Worm (Caenorhabditis elegans) whole organism, young adult: ENCODE results near the gene sri-57.

Experiments used
- F57C9.4 ChIP-seq: sonication (generic microtip); optimal IDR thresholded peaks from 2 replicates; lab custom pipeline; 2017; ENCODE audit warnings: mild to moderate bottlenecking, missing genetic modification characterization, missing compliant biosample characterization
- K11D2.4 ChIP-seq: fragments of 200-800 bp; sonication (Bioruptor generic); IDR thresholded peaks from 2 replicates; pipeline ENCODE4 v1.3.6; 2022; ENCODE audit warnings: missing genetic modification reagents, missing genetic modification characterization, missing compliant biosample characterization
- Y79H2A.3 ChIP-seq: fragments of 200-800 bp; sonication (Bioruptor generic); conservative IDR thresholded peaks from 2 replicates; pipeline ENCODE4 v1.3.6; 2022; ENCODE audit warnings: missing genetic modification reagents, missing genetic modification characterization, missing compliant biosample characterization
- ama-1 ChIP-seq, 3 experiments: fragments of 150-350 bp in 1 of 3; sonication (generic microtip) in 2 of 3; optimal IDR thresholded peaks; 2 replicates each; lab custom pipeline; 2014 to 2018; ENCODE audit warnings: missing biosample characterization in 2 of 3, missing genetic modification characterization in 2 of 3, missing genetic modification reagents in 2 of 3
- ceh-100 ChIP-seq: fragments of 200-800 bp; sonication (Bioruptor generic); IDR thresholded peaks from 2 replicates; pipeline ENCODE4 v1.3.6; 2022; ENCODE audit warnings: missing genetic modification reagents, missing genetic modification characterization, missing compliant biosample characterization
- die-1 ChIP-seq: sonication (generic microtip); optimal IDR thresholded peaks from 2 replicates; lab custom pipeline; 2016; ENCODE audit warnings: missing genotype, mild to moderate bottlenecking, missing genetic modification characterization, missing compliant biosample characterization
- dpl-1 ChIP-seq: fragments of 150-350 bp; optimal IDR thresholded peaks from 2 replicates; lab custom pipeline; 2014; ENCODE audit warnings: missing biosample characterization, missing genetic modification reagents, missing genetic modification characterization
- ets-4 ChIP-seq: fragments of 200-800 bp; sonication (Bioruptor generic); optimal IDR thresholded peaks from 2 replicates; lab custom pipeline; 2018; ENCODE audit warnings: mild to moderate bottlenecking, missing genetic modification characterization, missing compliant biosample characterization
- fkh-3 ChIP-seq: sonication (generic microtip); optimal IDR thresholded peaks from 2 replicates; lab custom pipeline; 2016; ENCODE audit warnings: mild to moderate bottlenecking, missing genetic modification characterization, missing compliant biosample characterization
- lag-1 ChIP-seq: fragments of 200-800 bp; sonication (Bioruptor generic); IDR thresholded peaks from 2 replicates; pipeline ENCODE4 v1.3.6; 2022; ENCODE audit warnings: missing genetic modification reagents, missing genetic modification characterization, missing compliant biosample characterization
- nhr-27 ChIP-seq: fragments of 200-800 bp; sonication (Bioruptor generic); optimal IDR thresholded peaks from 2 replicates; lab custom pipeline; 2018; ENCODE audit warnings: mild to moderate bottlenecking, missing genetic modification characterization, moderate library complexity, missing compliant biosample characterization
- pha-4 ChIP-seq: fragments of 150-350 bp; sonication (generic microtip); optimal IDR thresholded peaks from 2 replicates; lab custom pipeline; 2014; ENCODE audit warnings: missing biosample characterization, missing genetic modification reagents, missing genetic modification characterization
- snpc-4 ChIP-seq, 5 experiments: fragments of 150-350 bp in 1 of 5; sonication (generic microtip) in 4 of 5; optimal IDR thresholded peaks; 2 replicates each; lab custom pipeline; 2014 to 2018; ENCODE audit warnings: missing genetic modification characterization in 5 of 5, missing biosample characterization in 3 of 5, antibody characterized with exemption in 2 of 5, mild to moderate bottlenecking in 2 of 5, missing compliant biosample characterization in 2 of 5, missing genotype in 2 of 5, moderate library complexity in 2 of 5, missing genetic modification reagents in 1 of 5

ce11 chrII:2627154-2627799, 44.9 kb downstream of the sri-57 start, which contains the start of gene sri-71:
- no peak for TF ChIP-seq lag-1 (GFP tag; lab: Robert Waterston, UW)
- no peak for TF ChIP-seq dpl-1
- TF ChIP-seq ets-4 (GFP tag; lab: Kevin White, UChicago) = no peak
- no peak for TF ChIP-seq die-1 (tag; lab: Kevin White, UChicago)
- no peak for TF ChIP-seq ceh-100 (GFP tag; lab: Robert Waterston, UW)
- TF ChIP-seq snpc-4 (GFP tag; optimal IDR thresholded peaks at IDR 0.05; lab: Kevin White, UChicago) = no peak
- no peak for TF ChIP-seq snpc-4 (tag; optimal IDR thresholded peaks at IDR 0.05; lab: Kevin White, UChicago)
- no peak for TF ChIP-seq pha-4 (tag; lab: Kevin White, UChicago)
- no peak for TF ChIP-seq F57C9.4 (tag; lab: Kevin White, UChicago)
- no peak for TF ChIP-seq fkh-3
- no peak for TF ChIP-seq nhr-27 (tag; lab: Kevin White, UChicago)
- TF ChIP-seq ama-1 (optimal IDR thresholded peaks at IDR 0.05; lab: Kevin White, UChicago) = no peak
- TF ChIP-seq ama-1 (GFP tag; optimal IDR thresholded peaks at IDR 0.05; lab: Kevin White, UChicago) = no peak
- no peak for TF ChIP-seq K11D2.4 (GFP tag; lab: Robert Waterston, UW)
- TF ChIP-seq Y79H2A.3 = no peak
